Worm (Caenorhabditis elegans) whole organism, L3 larva: ENCODE data around the gene ptd-2.

ENCODE experiments used
- R02D3.7 ChIP-seq: fragments of 150-350 bp; optimal IDR thresholded peaks from 2 replicates; lab custom pipeline; 2014; ENCODE audit warnings: missing biosample characterization, missing genetic modification characterization
- ZK546.5 ChIP-seq: sonication (generic microtip); optimal IDR thresholded peaks from 2 replicates; lab custom pipeline; 2017; ENCODE audit warnings: missing biosample characterization, missing genetic modification characterization
- aly-2 ChIP-seq: fragments of 150-350 bp; optimal IDR thresholded peaks from 2 replicates; lab custom pipeline; 2014; ENCODE audit warnings: missing biosample characterization, missing genetic modification characterization
- ama-1 ChIP-seq: fragments of 150-350 bp; optimal IDR thresholded peaks from 2 replicates; lab custom pipeline; 2018
- ceh-16 ChIP-seq: sonication (generic microtip); optimal IDR thresholded peaks from 2 replicates; lab custom pipeline; 2017; ENCODE audit warnings: missing biosample characterization, missing genetic modification characterization
- ceh-28 ChIP-seq: fragments of 150-350 bp; optimal IDR thresholded peaks from 2 replicates; lab custom pipeline; 2014; ENCODE audit warnings: missing biosample characterization, missing genetic modification reagents, missing genetic modification characterization
- ceh-82 ChIP-seq: fragments of 150-350 bp; optimal IDR thresholded peaks from 2 replicates; lab custom pipeline; 2014; ENCODE audit warnings: missing biosample characterization, missing genetic modification characterization
- daf-12 ChIP-seq: fragments of 150-350 bp; optimal IDR thresholded peaks from 2 replicates; lab custom pipeline; 2014; ENCODE audit warnings: missing biosample characterization, missing genetic modification reagents, missing genetic modification characterization
- egl-27 ChIP-seq: sonication (generic microtip); optimal IDR thresholded peaks from 4 replicates; lab custom pipeline; 2017; ENCODE audit warnings: missing biosample characterization, missing genetic modification reagents, missing genetic modification characterization
- egl-5 ChIP-seq: fragments of 150-350 bp; optimal IDR thresholded peaks from 2 replicates; lab custom pipeline; 2017; ENCODE audit warnings: missing biosample characterization, missing genetic modification reagents, missing genetic modification characterization, inconsistent platforms
- elt-1 ChIP-seq: fragments of 150-350 bp; optimal IDR thresholded peaks from 2 replicates; lab custom pipeline; 2014; ENCODE audit warnings: missing biosample characterization, missing genetic modification characterization
- elt-3 ChIP-seq, 3 experiments: fragments of 150-350 bp in 1 of 3; sonication (generic microtip) in 2 of 3; optimal IDR thresholded peaks; 2 replicates in 2 of 3; 4 replicates in 1 of 3; lab custom pipeline; 2014 to 2017; ENCODE audit warnings: missing biosample characterization in 3 of 3, missing genetic modification characterization in 3 of 3
- eor-1 ChIP-seq, 2 experiments: fragments of 150-350 bp; optimal IDR thresholded peaks; 2 replicates each; lab custom pipeline; 2014 to 2018; ENCODE audit warnings: missing biosample characterization in 2 of 2, missing genetic modification characterization in 2 of 2
- fkh-2 ChIP-seq: fragments of 150-350 bp; optimal IDR thresholded peaks from 2 replicates; lab custom pipeline; 2014; ENCODE audit warnings: missing biosample characterization, missing genetic modification reagents, missing genetic modification characterization
- fos-1 ChIP-seq: fragments of 150-350 bp; optimal IDR thresholded peaks from 2 replicates; lab custom pipeline; 2014; ENCODE audit warnings: missing biosample characterization, missing genetic modification characterization
- hmg-11 ChIP-seq: sonication (generic microtip); optimal IDR thresholded peaks from 2 replicates; lab custom pipeline; 2016; ENCODE audit warnings: missing genetic modification characterization, missing compliant biosample characterization
- jun-1 ChIP-seq: fragments of 150-350 bp; optimal IDR thresholded peaks from 2 replicates; lab custom pipeline; 2014; ENCODE audit warnings: missing biosample characterization, missing genetic modification reagents, missing genetic modification characterization
- lin-15B ChIP-seq: fragments of 150-350 bp; optimal IDR thresholded peaks from 2 replicates; lab custom pipeline; 2014; ENCODE audit warnings: missing biosample characterization, missing genetic modification characterization
- lin-39 ChIP-seq: fragments of 150-350 bp; optimal IDR thresholded peaks from 2 replicates; lab custom pipeline; 2018; ENCODE audit warnings: missing biosample characterization, missing genetic modification reagents, missing genetic modification characterization
- mdl-1 ChIP-seq: fragments of 150-350 bp; optimal IDR thresholded peaks from 2 replicates; lab custom pipeline; 2014; ENCODE audit warnings: missing biosample characterization, missing genetic modification characterization
- mml-1 ChIP-seq: fragments of 150-350 bp; sonication (generic microtip); optimal IDR thresholded peaks from 3 replicates; lab custom pipeline; 2014; ENCODE audit warnings: missing biosample characterization, missing genetic modification characterization
- nfya-1 ChIP-seq: sonication (generic microtip); optimal IDR thresholded peaks from 2 replicates; lab custom pipeline; 2017; ENCODE audit warnings: missing genetic modification characterization, mild to moderate bottlenecking, missing compliant biosample characterization, antibody characterized with exemption, moderate library complexity; ENCODE audit not compliant: insufficient read depth
- nhr-11 ChIP-seq: fragments of 150-350 bp; optimal IDR thresholded peaks from 2 replicates; lab custom pipeline; 2014; ENCODE audit warnings: missing biosample characterization, missing genetic modification characterization
- nhr-12 ChIP-seq: fragments of 150-350 bp; optimal IDR thresholded peaks from 2 replicates; lab custom pipeline; 2014; ENCODE audit warnings: missing biosample characterization, missing genetic modification characterization
- nhr-23 ChIP-seq: fragments of 150-350 bp; optimal IDR thresholded peaks from 2 replicates; lab custom pipeline; 2014; ENCODE audit warnings: missing biosample characterization, missing genetic modification reagents, missing genetic modification characterization
- nhr-25 ChIP-seq: sonication (generic microtip); optimal IDR thresholded peaks from 2 replicates; lab custom pipeline; 2017; ENCODE audit warnings: missing biosample characterization, missing genetic modification characterization
- nhr-28 ChIP-seq: fragments of 150-350 bp; optimal IDR thresholded peaks from 2 replicates; lab custom pipeline; 2014; ENCODE audit warnings: missing biosample characterization, missing genetic modification characterization
- nhr-43 ChIP-seq: sonication (generic microtip); optimal IDR thresholded peaks from 2 replicates; lab custom pipeline; 2016; ENCODE audit warnings: mild to moderate bottlenecking, missing genetic modification characterization, missing compliant biosample characterization; ENCODE audit not compliant: poor library complexity, severe bottlenecking
- nhr-67 ChIP-seq: fragments of 150-350 bp; optimal IDR thresholded peaks from 2 replicates; lab custom pipeline; 2014; ENCODE audit warnings: missing biosample characterization, missing genetic modification characterization
- nhr-77 ChIP-seq: fragments of 150-350 bp; optimal IDR thresholded peaks from 2 replicates; lab custom pipeline; 2014; ENCODE audit warnings: missing biosample characterization, missing genetic modification characterization
- pha-4 ChIP-seq: fragments of 150-350 bp; optimal IDR thresholded peaks from 2 replicates; lab custom pipeline; 2014; ENCODE audit warnings: missing biosample characterization, missing genetic modification reagents, missing genetic modification characterization
- sea-2 ChIP-seq: fragments of 150-350 bp; sonication (generic microtip); optimal IDR thresholded peaks from 4 replicates; lab custom pipeline; 2014; ENCODE audit warnings: missing biosample characterization, missing genetic modification reagents, missing genetic modification characterization
- skn-1 ChIP-seq: fragments of 150-350 bp; optimal IDR thresholded peaks from 2 replicates; lab custom pipeline; 2014; ENCODE audit warnings: missing biosample characterization, missing genetic modification characterization
- tbx-2 ChIP-seq: sonication (generic microtip); optimal IDR thresholded peaks from 2 replicates; lab custom pipeline; 2016; ENCODE audit warnings: mild to moderate bottlenecking, missing genetic modification characterization, missing compliant biosample characterization
- unc-39 ChIP-seq: sonication (generic microtip); optimal IDR thresholded peaks from 4 replicates; lab custom pipeline; 2017; ENCODE audit warnings: missing biosample characterization, missing genetic modification characterization
- unc-62 ChIP-seq: fragments of 150-350 bp; sonication (generic microtip); optimal IDR thresholded peaks from 4 replicates; lab custom pipeline; 2014; ENCODE audit warnings: missing biosample characterization, missing genetic modification reagents, missing genetic modification characterization
- zag-1 ChIP-seq: fragments of 150-350 bp; optimal IDR thresholded peaks from 2 replicates; lab custom pipeline; 2014; ENCODE audit warnings: missing biosample characterization, missing genetic modification characterization
- ztf-11 ChIP-seq: fragments of 150-350 bp; optimal IDR thresholded peaks from 2 replicates; lab custom pipeline; 2014; ENCODE audit warnings: missing biosample characterization, missing genetic modification characterization
- ztf-4 ChIP-seq: fragments of 150-350 bp; optimal IDR thresholded peaks from 2 replicates; lab custom pipeline; 2014; ENCODE audit warnings: missing biosample characterization, missing genetic modification characterization

Gene ptd-2

ce11 chrV:9274127-9275042 lies 24.4 kb downstream of the ptd-2 start:
- TF ChIP-seq tbx-2 (tag; lab: Kevin White, UChicago) (no peak), fos-1 (no peak), elt-1 (tag; lab: Kevin White, UChicago) (peak; percentile 85), nhr-11 (no peak), jun-1 (tag; lab: Kevin White, UChicago) (no peak), ama-1 (lab: Kevin White, UChicago) (no peak), nhr-23 (tag; lab: Kevin White, UChicago) (peak; percentile 7), ztf-11 (tag; lab: Kevin White, UChicago) (no peak), elt-3 (tag; optimal IDR thresholded peaks at IDR 0.05; lab: Kevin White, UChicago) (no peak), nhr-43 (tag; lab: Kevin White, UChicago) (peak; percentile 66), unc-62 (GFP tag; lab: Kevin White, UChicago) (peak; percentile 56), mml-1 (tag; lab: Kevin White, UChicago) (no peak)

ce11 chrV:9282110-9282509 lies 32.1 kb downstream of the ptd-2 start, which contains the start of gene hlh-10:
Gene hlh-10, minus strand, starts transcription at chrV:9282210.
- TF ChIP-seq mdl-1 (tag; lab: Kevin White, UChicago) (no peak), nfya-1 (tag; lab: Kevin White, UChicago) (no peak), nhr-23 (tag; lab: Kevin White, UChicago) (no peak), nhr-25 (tag; lab: Kevin White, UChicago) (no peak), pha-4 (tag; lab: Kevin White, UChicago) (no peak), nhr-11 (no peak), ceh-16 (tag; lab: Kevin White, UChicago) (no peak), ZK546.5 (tag; lab: Kevin White, UChicago) (no peak), mml-1 (tag; lab: Kevin White, UChicago) (no peak), egl-27 (tag; lab: Kevin White, UChicago) (no peak), elt-1 (tag; lab: Kevin White, UChicago) (no peak), nhr-43 (tag; lab: Kevin White, UChicago) (no peak), skn-1 (tag; lab: Kevin White, UChicago) (no peak), nhr-12 (tag; lab: Kevin White, UChicago) (no peak), ceh-82 (tag; lab: Kevin White, UChicago) (no peak), elt-3 (tag; optimal IDR thresholded peaks at IDR 0.05; lab: Kevin White, UChicago) (no peak), eor-1 (tag; optimal IDR thresholded peaks at IDR 0.05; lab: Kevin White, UChicago) (no peak), hmg-11 (tag; lab: Kevin White, UChicago) (no peak)

- TF ChIP-seq nhr-25 (tag; lab: Kevin White, UChicago) (no peak), aly-2 (tag; lab: Kevin White, UChicago) (no peak), nfya-1 (tag; lab: Kevin White, UChicago) (no peak), nhr-11 (no peak), lin-39 (tag; lab: Kevin White, UChicago) (no peak), zag-1 (tag; lab: Kevin White, UChicago) (no peak), ceh-16 (tag; lab: Kevin White, UChicago) (no peak), nhr-67 (tag; lab: Kevin White, UChicago) (no peak), ama-1 (lab: Kevin White, UChicago) (no peak), nhr-77 (tag; lab: Kevin White, UChicago) (no peak), nhr-23 (tag; lab: Kevin White, UChicago) (no peak), egl-5 (tag; lab: Kevin White, UChicago) (no peak), skn-1 (tag; lab: Kevin White, UChicago) (no peak), hmg-11 (tag; lab: Kevin White, UChicago) (no peak), ztf-4 (tag; lab: Kevin White, UChicago) (no peak), mml-1 (tag; lab: Kevin White, UChicago) (no peak)
These were observed 33.4 kb downstream of the ptd-2 start for ce11 chrV:9283452-9283851.

ce11 chrV:9287460-9287859 lies 37.4 kb downstream of the ptd-2 start, which contains the start of gene lron-2:
Gene lron-2, minus strand, starts transcription at chrV:9287560.
- no peak for TF ChIP-seq fos-1
- TF ChIP-seq fkh-2: no peak
- no peak for TF ChIP-seq sea-2 (GFP tag; lab: Kevin White, UChicago)
- TF ChIP-seq ceh-28 (tag; lab: Kevin White, UChicago): no peak
- TF ChIP-seq nhr-43 (tag; lab: Kevin White, UChicago): no peak
- no peak for TF ChIP-seq R02D3.7 (tag; lab: Kevin White, UChicago)
- TF ChIP-seq lin-15B (tag; lab: Kevin White, UChicago): no peak
- TF ChIP-seq ztf-11 (tag; lab: Kevin White, UChicago): no peak
- no peak for TF ChIP-seq daf-12 (tag; lab: Kevin White, UChicago)
- no peak for TF ChIP-seq pha-4 (tag; lab: Kevin White, UChicago)
- TF ChIP-seq unc-39 (tag; lab: Kevin White, UChicago): no peak
- no peak for TF ChIP-seq nhr-28 (tag; lab: Kevin White, UChicago)
- TF ChIP-seq hmg-11 (tag; lab: Kevin White, UChicago): no peak
- no peak for TF ChIP-seq elt-1 (tag; lab: Kevin White, UChicago)
